Fruit fly (Drosophila melanogaster) whole organism, embryonic: Measurements from ENCODE around the gene grass.

Experiments
- BtbVII ChIP-seq: fragments of 200-800 bp; sonication (Bioruptor generic); optimal IDR thresholded peaks from 3 replicates; lab custom pipeline; 2017; ENCODE audit warnings: missing biosample characterization, mild to moderate bottlenecking, missing genetic modification characterization
- CG10274 ChIP-seq: fragments of 200-800 bp; sonication (Bioruptor generic); optimal IDR thresholded peaks from 3 replicates; lab custom pipeline; 2017; ENCODE audit warnings: missing biosample characterization, mild to moderate bottlenecking, missing genetic modification characterization
- CG10462 ChIP-seq: fragments of 200-800 bp; sonication (Bioruptor generic); optimal IDR thresholded peaks from 2 replicates; lab custom pipeline; 2016; ENCODE audit warnings: missing biosample characterization, missing genetic modification characterization
- CG10959 ChIP-seq: fragments of 200-800 bp; sonication (Bioruptor generic); IDR thresholded peaks from 2 replicates; pipeline ENCODE4 v1.3.6; 2022; ENCODE audit warnings: missing biosample characterization, missing genetic modification characterization
- CG11504 ChIP-seq: fragments of 200-800 bp; sonication (Bioruptor generic); optimal IDR thresholded peaks from 3 replicates; lab custom pipeline; 2019; ENCODE audit warnings: missing biosample characterization, mild to moderate bottlenecking, missing genetic modification characterization, moderate library complexity
- CG11696 ChIP-seq: fragments of 200-800 bp; sonication (Bioruptor generic); IDR thresholded peaks from 2 replicates; pipeline ENCODE4 v1.3.6; 2022; ENCODE audit warnings: missing biosample characterization, missing genetic modification characterization
- CG12219 ChIP-seq: fragments of 200-800 bp; sonication (Bioruptor generic); optimal IDR thresholded peaks from 3 replicates; lab custom pipeline; 2018; ENCODE audit warnings: missing biosample characterization, mild to moderate bottlenecking, missing genetic modification characterization
- CG13424 ChIP-seq: fragments of 200-800 bp; sonication (Bioruptor generic); optimal IDR thresholded peaks from 2 replicates; lab custom pipeline; 2019; ENCODE audit warnings: missing biosample characterization, mild to moderate bottlenecking, missing genetic modification characterization, moderate library complexity
- CG15696 ChIP-seq: fragments of 200-800 bp; sonication (Bioruptor generic); optimal IDR thresholded peaks from 2 replicates; lab custom pipeline; 2019; ENCODE audit warnings: missing biosample characterization, mild to moderate bottlenecking, missing genetic modification characterization, moderate library complexity
- CG16779 ChIP-seq: fragments of 200-800 bp; sonication (Bioruptor generic); IDR thresholded peaks from 2 replicates; pipeline ENCODE4 v1.3.6; 2022; ENCODE audit warnings: missing biosample characterization, missing genetic modification characterization
- CG17186 ChIP-seq: fragments of 200-800 bp; sonication (Bioruptor generic); optimal IDR thresholded peaks from 3 replicates; lab custom pipeline; 2017; ENCODE audit warnings: missing biosample characterization, missing genetic modification reagents, missing genetic modification characterization
- CG17359 ChIP-seq: fragments of 200-800 bp; sonication (Bioruptor generic); optimal IDR thresholded peaks from 3 replicates; lab custom pipeline; 2018; ENCODE audit warnings: missing biosample characterization, mild to moderate bottlenecking, missing genetic modification characterization, moderate library complexity
- CG18476 ChIP-seq: fragments of 200-800 bp; sonication (Bioruptor generic); optimal IDR thresholded peaks from 2 replicates; lab custom pipeline; 2016; ENCODE audit warnings: missing biosample characterization, mild to moderate bottlenecking, missing genetic modification characterization
- CG2120 ChIP-seq: fragments of 200-800 bp; sonication (Bioruptor generic); optimal IDR thresholded peaks from 3 replicates; lab custom pipeline; 2016; ENCODE audit warnings: missing biosample characterization, missing genetic modification characterization
- CG34224 ChIP-seq: fragments of 200-800 bp; sonication (Bioruptor generic); IDR thresholded peaks from 3 replicates; pipeline ENCODE4 v1.3.6; 2022; ENCODE audit warnings: missing biosample characterization, missing genetic modification characterization; ENCODE audit not compliant: partially characterized antibody
- CG34422 ChIP-seq: fragments of 200-800 bp; sonication (Bioruptor generic); IDR thresholded peaks from 3 replicates; pipeline ENCODE4 v1.3.6; 2022; ENCODE audit warnings: missing biosample characterization, missing genetic modification characterization
- CG6689 ChIP-seq: fragments of 200-800 bp; sonication (Bioruptor generic); IDR thresholded peaks from 2 replicates; pipeline ENCODE4 v1.3.6; 2022; ENCODE audit warnings: missing biosample characterization, missing genetic modification characterization
- CG6765 ChIP-seq: fragments of 200-800 bp; sonication (Bioruptor generic); optimal IDR thresholded peaks from 3 replicates; lab custom pipeline; 2017; ENCODE audit warnings: missing biosample characterization, mild to moderate bottlenecking, missing genetic modification characterization
- CG7271 ChIP-seq: fragments of 200-800 bp; sonication (Bioruptor generic); optimal IDR thresholded peaks from 2 replicates; lab custom pipeline; 2018; ENCODE audit warnings: missing biosample characterization, mild to moderate bottlenecking, missing genetic modification characterization, moderate library complexity
- CG7357 ChIP-seq: fragments of 200-800 bp; sonication (Bioruptor generic); IDR thresholded peaks from 3 replicates; pipeline ENCODE4 v1.3.6; 2022; ENCODE audit warnings: missing biosample characterization, missing genetic modification characterization
- CG8290 ChIP-seq, 3 experiments: fragments of 200-800 bp; sonication (Bioruptor generic); optimal IDR thresholded peaks; 2 replicates each; lab custom pipeline; 2016 to 2019; ENCODE audit warnings: missing biosample characterization in 3 of 3, missing genetic modification characterization in 3 of 3, mild to moderate bottlenecking in 2 of 3, moderate library complexity in 1 of 3
- CG9215 ChIP-seq: fragments of 200-800 bp; sonication (Bioruptor generic); IDR thresholded peaks from 2 replicates; pipeline ENCODE4 v1.3.6; 2022; ENCODE audit warnings: missing biosample characterization, missing genetic modification characterization
- Dp ChIP-seq: fragments of 200-800 bp; sonication (Bioruptor generic); optimal IDR thresholded peaks from 2 replicates; lab custom pipeline; 2018; ENCODE audit warnings: missing biosample characterization, mild to moderate bottlenecking, missing genetic modification characterization, moderate library complexity
- Fer2 ChIP-seq: fragments of 200-800 bp; sonication (Bioruptor generic); optimal IDR thresholded peaks from 2 replicates; lab custom pipeline; 2018; ENCODE audit warnings: missing biosample characterization, mild to moderate bottlenecking, missing genetic modification characterization, moderate library complexity
- Hmr ChIP-seq: fragments of 200-800 bp; sonication (Bioruptor generic); optimal IDR thresholded peaks from 3 replicates; lab custom pipeline; 2017; ENCODE audit warnings: mild to moderate bottlenecking, missing biosample characterization, missing genetic modification reagents, missing genetic modification characterization
- Hr78 ChIP-seq, 2 experiments: fragments of 200-800 bp in 1 of 2; fragments of >200 bp in 1 of 2; sonication (Bioruptor generic) in 1 of 2; optimal IDR thresholded peaks; 2 replicates each; lab custom pipeline; 2017 to 2019; ENCODE audit warnings: missing biosample characterization in 2 of 2, missing genetic modification characterization in 2 of 2, mild to moderate bottlenecking in 1 of 2, moderate library complexity in 1 of 2
- MTF-1 ChIP-seq: fragments of 200-800 bp; sonication (Bioruptor generic); optimal IDR thresholded peaks from 2 replicates; lab custom pipeline; 2018; ENCODE audit warnings: missing biosample characterization, mild to moderate bottlenecking, missing genetic modification characterization, borderline replicate concordance
- Med ChIP-seq: fragments of 200-800 bp; sonication (Bioruptor generic); peaks from one replicate; lab custom pipeline; 2016; ENCODE audit warnings: missing biosample characterization, missing genetic modification characterization, mild to moderate bottlenecking, inconsistent platforms, moderate library complexity
- Myb ChIP-seq: fragments of 200-800 bp; sonication (Bioruptor generic); optimal IDR thresholded peaks from 2 replicates; lab custom pipeline; 2016; ENCODE audit warnings: missing biosample characterization, missing genetic modification characterization
- Stat92E ChIP-seq, 3 experiments: fragments of >200 bp in 2 of 3; fragments of 200-800 bp in 1 of 3; sonication (Bioruptor generic) in 1 of 3; optimal IDR thresholded peaks; 2 replicates each; lab custom pipeline; 2017 to 2019; ENCODE audit warnings: missing biosample characterization in 3 of 3, missing genetic modification characterization in 3 of 3, mild to moderate bottlenecking in 1 of 3, moderate library complexity in 1 of 3
- ab ChIP-seq: fragments of 200-800 bp; sonication (Bioruptor generic); optimal IDR thresholded peaks from 2 replicates; lab custom pipeline; 2016; ENCODE audit warnings: missing biosample characterization, missing genetic modification characterization
- abd-A ChIP-seq: fragments of 200-800 bp; sonication (Bioruptor generic); optimal IDR thresholded peaks from 3 replicates; lab custom pipeline; 2019; ENCODE audit warnings: missing biosample characterization, mild to moderate bottlenecking, missing genetic modification characterization, moderate library complexity
- ato ChIP-seq: fragments of 200-800 bp; sonication (Bioruptor generic); IDR thresholded peaks from 2 replicates; pipeline ENCODE4 v1.3.6; 2022; ENCODE audit warnings: missing biosample characterization, missing genetic modification characterization; ENCODE audit not compliant: partially characterized antibody
- chn ChIP-seq: fragments of 200-800 bp; sonication (Bioruptor generic); optimal IDR thresholded peaks from 2 replicates; lab custom pipeline; 2016; ENCODE audit warnings: missing biosample characterization, missing genetic modification characterization
- ci ChIP-seq: fragments of 200-800 bp; sonication (Bioruptor generic); IDR thresholded peaks from 3 replicates; pipeline ENCODE4 v1.3.6; 2022; ENCODE audit warnings: missing biosample characterization, missing genetic modification characterization
- fru ChIP-seq: fragments of >200 bp; optimal IDR thresholded peaks from 2 replicates; lab custom pipeline; 2017
- ftz-f1 ChIP-seq: fragments of 200-800 bp; sonication (Bioruptor generic); optimal IDR thresholded peaks from 2 replicates; lab custom pipeline; 2016; ENCODE audit warnings: missing biosample characterization, missing genetic modification characterization
- grau ChIP-seq: fragments of 200-800 bp; optimal IDR thresholded peaks from 3 replicates; lab custom pipeline; 2019; ENCODE audit warnings: missing biosample characterization, mild to moderate bottlenecking, missing genetic modification characterization, moderate library complexity
- knrl ChIP-seq: fragments of 200-800 bp; sonication (Bioruptor generic); IDR thresholded peaks from 3 replicates; pipeline ENCODE4 v1.3.6; 2022; ENCODE audit warnings: missing biosample characterization, missing genetic modification characterization; ENCODE audit not compliant: partially characterized antibody
- maf-S ChIP-seq: fragments of 200-800 bp; sonication (Bioruptor generic); optimal IDR thresholded peaks from 2 replicates; lab custom pipeline; 2016; ENCODE audit warnings: missing biosample characterization, missing genetic modification characterization
- mld ChIP-seq: fragments of 200-800 bp; sonication (Bioruptor generic); IDR thresholded peaks from 3 replicates; pipeline ENCODE4 v1.3.6; 2022; ENCODE audit warnings: missing biosample characterization, missing genetic modification characterization; ENCODE audit not compliant: partially characterized antibody
- peb ChIP-seq: fragments of 200-800 bp; sonication (Bioruptor generic); IDR thresholded peaks from 2 replicates; pipeline ENCODE4 v1.3.6; 2022; ENCODE audit warnings: missing biosample characterization, missing genetic modification characterization
- pros ChIP-seq: fragments of 200-800 bp; sonication (Bioruptor generic); optimal IDR thresholded peaks from 3 replicates; lab custom pipeline; 2019; ENCODE audit warnings: missing biosample characterization, mild to moderate bottlenecking, missing genetic modification characterization, moderate library complexity
- sna ChIP-seq: fragments of 200-800 bp; sonication (Bioruptor generic); IDR thresholded peaks from 2 replicates; pipeline ENCODE4 v1.3.6; 2022; ENCODE audit warnings: missing biosample characterization, missing genetic modification characterization; ENCODE audit not compliant: partially characterized antibody
- tx ChIP-seq: fragments of 200-800 bp; sonication (Bioruptor generic); optimal IDR thresholded peaks from 2 replicates; lab custom pipeline; 2016; ENCODE audit warnings: missing biosample characterization, missing genetic modification characterization
- vvl ChIP-seq: fragments of 200-800 bp; sonication (Bioruptor generic); IDR thresholded peaks from 2 replicates; pipeline ENCODE4 v1.3.6; 2022; ENCODE audit warnings: missing biosample characterization, missing genetic modification characterization
- zf30C ChIP-seq: fragments of 200-800 bp; sonication (Bioruptor generic); optimal IDR thresholded peaks from 3 replicates; lab custom pipeline; 2018; ENCODE audit warnings: missing biosample characterization, mild to moderate bottlenecking, missing genetic modification characterization

The grass gene

dm6 chr3R:27111784-27112602 lies 45.8 kb upstream of the grass start, which contains the start of the genes gb and CG5815 (continued):
- TF ChIP-seq pros (no peak), CG12219 (GFP tag; lab: Kevin White, UChicago) (peak; percentile 61), CG34422 (GFP tag; lab: Robert Waterston, UW) (peak; percentile 72), CG10959 (GFP tag; lab: Robert Waterston, UW) (peak; percentile 79), Myb (GFP tag; lab: Kevin White, UChicago) (peak; percentile 51), peb (GFP tag; lab: Robert Waterston, UW) (peak; percentile 73), tx (GFP tag; lab: Kevin White, UChicago) (peak; percentile 59), maf-S (peak; percentile 66), fru (no peak), CG11696 (GFP tag; lab: Robert Waterston, UW) (peak; percentile 77), Hr78 (GFP tag; optimal IDR thresholded peaks at IDR 0.05; lab: Kevin White, UChicago) (peak in 1 of 2 experiments; percentile 54), sna (GFP tag; lab: Robert Waterston, UW) (peak; percentile 98), MTF-1 (peak; percentile 75), knrl (peak; percentile 92), CG8290 (GFP tag; optimal IDR thresholded peaks at IDR 0.05; lab: Kevin White, UChicago) (peak; percentile 90), CG8290 (tag; optimal IDR thresholded peaks at IDR 0.05; lab: Kevin White, UChicago) (peak in 1 of 2 experiments; percentile 84), CG34224 (GFP tag; lab: Robert Waterston, UW) (peak; percentile 98), CG7357 (GFP tag; lab: Robert Waterston, UW) (peak; percentile 78), ab (peak; percentile 51), CG11504 (tag; lab: Kevin White, UChicago) (peak; percentile 90), abd-A (tag; lab: Kevin White, UChicago) (no peak), CG6765 (GFP tag; lab: Kevin White, UChicago) (peak; percentile 75), BtbVII (GFP tag; lab: Kevin White, UChicago) (peak; percentile 83), Stat92E (GFP tag; optimal IDR thresholded peaks at IDR 0.05; lab: Kevin White, UChicago) (peak in 1 of 3 experiments; percentile 34), CG7271 (tag; lab: Kevin White, UChicago) (peak; percentile 25), mld (GFP tag; lab: Robert Waterston, UW) (peak; percentile 87), vvl (GFP tag; lab: Robert Waterston, UW) (peak; percentile 93), CG15696 (tag; lab: Kevin White, UChicago) (peak; percentile 93), Med (peak; percentile 97), Fer2 (tag; lab: Kevin White, UChicago) (peak; percentile 87), ftz-f1 (peak; percentile 78), chn (GFP tag; lab: Kevin White, UChicago) (peak; percentile 93), ato (GFP tag; lab: Robert Waterston, UW) (peak; percentile 86), CG18476 (GFP tag; lab: Kevin White, UChicago) (peak; percentile 91), Hmr (peak; percentile 95), CG16779 (GFP tag; lab: Robert Waterston, UW) (peak; percentile 76), Dp (peak; percentile 37), zf30C (GFP tag; lab: Kevin White, UChicago) (no peak), CG10462 (peak; percentile 86), CG9215 (GFP tag; lab: Robert Waterston, UW) (peak; percentile 89), CG13424 (tag; lab: Kevin White, UChicago) (peak; percentile 93), grau (tag; lab: Kevin White, UChicago) (peak; percentile 91), CG17186 (peak; percentile 65), CG17359 (peak; percentile 88), ci (GFP tag; lab: Robert Waterston, UW) (peak; percentile 91), CG6689 (GFP tag; lab: Robert Waterston, UW) (peak; percentile 86), CG10274 (peak; percentile 76), CG2120 (GFP tag; lab: Kevin White, UChicago) (peak; percentile 96)
